Worm (Caenorhabditis elegans) whole organism, L2 larva: ENCODE data around the gene D1005.10.
A peak's percentile ranks its signal among the peaks of the same experiment; 100 is the strongest.

Source experiments
- Y55F3AM.14 ChIP-seq: fragments of 200-800 bp; sonication (Bioruptor generic); optimal IDR thresholded peaks from 2 replicates; lab custom pipeline; 2018; ENCODE audit warnings: mild to moderate bottlenecking, missing genetic modification characterization, missing compliant biosample characterization
- aly-2 ChIP-seq: fragments of 150-350 bp; optimal IDR thresholded peaks from 2 replicates; lab custom pipeline; 2014; ENCODE audit warnings: missing biosample characterization, missing genetic modification characterization
- ama-1 ChIP-seq: fragments of 150-350 bp; optimal IDR thresholded peaks from 2 replicates; lab custom pipeline; 2018; ENCODE audit warnings: inconsistent platforms
- egl-27 ChIP-seq: sonication (generic microtip); optimal IDR thresholded peaks from 3 replicates; lab custom pipeline; 2017; ENCODE audit warnings: missing biosample characterization, missing genetic modification reagents, missing genetic modification characterization
- elt-1 ChIP-seq: fragments of 150-350 bp; optimal IDR thresholded peaks from 2 replicates; lab custom pipeline; 2014; ENCODE audit warnings: missing biosample characterization, missing genetic modification characterization
- fos-1 ChIP-seq: fragments of 150-350 bp; optimal IDR thresholded peaks from 2 replicates; lab custom pipeline; 2014; ENCODE audit warnings: missing biosample characterization, missing genetic modification characterization
- lin-11 ChIP-seq: fragments of 150-350 bp; sonication (generic microtip); optimal IDR thresholded peaks from 2 replicates; lab custom pipeline; 2014; ENCODE audit warnings: missing biosample characterization, missing genetic modification characterization, inconsistent platforms, mixed read lengths
- lin-13 ChIP-seq: fragments of 150-350 bp; optimal IDR thresholded peaks from 2 replicates; lab custom pipeline; 2014; ENCODE audit warnings: missing biosample characterization, missing genetic modification reagents, missing genetic modification characterization
- lsy-2 ChIP-seq, 2 experiments: fragments of 150-350 bp in 1 of 2; sonication (generic microtip) in 1 of 2; optimal IDR thresholded peaks; 2 replicates each; lab custom pipeline; 2014 to 2017; ENCODE audit warnings: missing biosample characterization in 2 of 2, missing genetic modification characterization in 2 of 2
- nhr-12 ChIP-seq: fragments of 150-350 bp; optimal IDR thresholded peaks from 2 replicates; lab custom pipeline; 2014; ENCODE audit warnings: missing biosample characterization, missing genetic modification characterization
- nhr-25 ChIP-seq: fragments of 150-350 bp; sonication (generic microtip); optimal IDR thresholded peaks from 3 replicates; lab custom pipeline; 2014; ENCODE audit warnings: missing biosample characterization, missing genetic modification characterization
- snpc-4 ChIP-seq: fragments of 150-350 bp; optimal IDR thresholded peaks from 2 replicates; lab custom pipeline; 2014; ENCODE audit warnings: missing biosample characterization, missing genetic modification characterization
- zag-1 ChIP-seq: fragments of 150-350 bp; optimal IDR thresholded peaks from 2 replicates; lab custom pipeline; 2014; ENCODE audit warnings: missing biosample characterization, missing genetic modification characterization
- ztf-11 ChIP-seq: sonication (generic microtip); optimal IDR thresholded peaks from 2 replicates; lab custom pipeline; 2017; ENCODE audit warnings: missing biosample characterization, missing genetic modification characterization

DNA sequence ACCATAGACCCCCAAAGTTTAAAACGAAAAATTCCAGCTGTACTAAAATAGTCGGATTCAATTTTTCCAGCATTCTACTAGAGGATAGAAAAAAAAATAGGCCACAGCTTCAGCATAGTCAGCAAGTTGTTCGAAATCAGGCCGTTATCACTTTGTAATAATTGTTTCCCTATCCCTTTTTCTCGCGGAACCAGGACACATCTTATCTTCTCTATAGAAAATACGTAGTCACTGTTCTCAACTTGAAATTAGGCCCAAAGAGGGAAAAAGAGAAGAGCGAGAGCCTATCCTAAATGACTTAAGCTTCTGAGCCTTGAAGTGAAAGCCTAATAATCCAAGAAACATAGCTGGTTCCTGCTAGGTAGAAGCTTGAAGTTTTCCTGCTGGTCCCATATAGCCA, 40.3 kb downstream of the D1005.10 start:
- TF ChIP-seq elt-1: no peak
- no peak for TF ChIP-seq ztf-11 (tag; lab: Kevin White, UChicago)
- no peak for TF ChIP-seq nhr-12 (tag; lab: Kevin White, UChicago)
- TF ChIP-seq ama-1 (lab: Kevin White, UChicago): peak; percentile 64
- no peak for TF ChIP-seq fos-1 (tag; lab: Kevin White, UChicago)
- no peak for TF ChIP-seq Y55F3AM.14 (GFP tag; lab: Kevin White, UChicago)
- no peak for TF ChIP-seq lin-13 (GFP tag; lab: Kevin White, UChicago)
- no peak for TF ChIP-seq lin-11
- TF ChIP-seq aly-2 (tag; lab: Kevin White, UChicago): no peak
- TF ChIP-seq lsy-2 (tag; optimal IDR thresholded peaks at IDR 0.05; lab: Kevin White, UChicago): peak in 1 of 2 experiments; percentile 47
- no peak for TF ChIP-seq snpc-4 (tag; lab: Kevin White, UChicago)
- TF ChIP-seq nhr-25 (tag; lab: Kevin White, UChicago): no peak
- no peak for TF ChIP-seq egl-27 (tag; lab: Kevin White, UChicago)
- no peak for TF ChIP-seq zag-1
